Fruit fly (Drosophila melanogaster) whole organism: ENCODE measurements around the gene CG17207.

Source experiments
- CG8478 ChIP-seq: fragments of >200 bp; optimal IDR thresholded peaks from 2 replicates; lab custom pipeline; 2018; ENCODE audit warnings: inconsistent platforms
- Dll ChIP-seq: fragments of >200 bp; optimal IDR thresholded peaks from 2 replicates; lab custom pipeline; 2017
- EcR ChIP-seq, 2 experiments: fragments of >200 bp; optimal IDR thresholded peaks; 2 replicates each; lab custom pipeline; 2017; ENCODE audit warnings: missing biosample characterization in 2 of 2, missing genetic modification characterization in 2 of 2, missing genetic modification reagents in 2 of 2
- pan ChIP-seq: fragments of >200 bp; optimal IDR thresholded peaks from 2 replicates; lab custom pipeline; 2017
- psq ChIP-seq: fragments of >200 bp; optimal IDR thresholded peaks from 2 replicates; lab custom pipeline; 2017
- usp ChIP-seq: fragments of >200 bp; optimal IDR thresholded peaks from 2 replicates; lab custom pipeline; 2017; ENCODE audit warnings: missing biosample characterization, missing genetic modification characterization, mixed read lengths

CG17207 gene

DNA sequence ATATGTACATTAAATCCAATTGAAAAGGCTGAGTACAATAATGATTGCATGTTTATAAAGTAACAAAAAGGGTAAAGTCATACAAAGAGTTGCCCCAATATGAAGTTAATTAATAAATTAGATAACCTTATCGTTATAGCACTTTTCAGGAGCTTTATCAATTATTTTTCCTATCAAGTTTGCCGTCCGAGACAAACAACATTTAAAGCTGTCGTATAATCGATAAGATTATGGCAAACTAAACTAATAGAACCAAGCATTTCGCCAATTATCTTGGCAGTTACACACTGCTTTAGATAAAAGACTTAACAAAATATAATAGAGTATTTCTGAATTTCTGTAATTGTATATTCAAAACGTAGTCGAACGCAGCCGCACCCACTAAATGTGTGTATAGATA, 33.8 kb downstream of the CG17207 start:
- no peak for TF ChIP-seq psq (lab: Kevin White, UChicago)
- TF ChIP-seq CG8478 (lab: Kevin White, UChicago) = no peak
- TF ChIP-seq EcR (GFP tag; optimal IDR thresholded peaks at IDR 0.05; lab: Kevin White, UChicago) = no peak
- TF ChIP-seq pan = no peak
- no peak for TF ChIP-seq usp (GFP tag; lab: Kevin White, UChicago)
- TF ChIP-seq Dll (lab: Kevin White, UChicago) = no peak

DNA sequence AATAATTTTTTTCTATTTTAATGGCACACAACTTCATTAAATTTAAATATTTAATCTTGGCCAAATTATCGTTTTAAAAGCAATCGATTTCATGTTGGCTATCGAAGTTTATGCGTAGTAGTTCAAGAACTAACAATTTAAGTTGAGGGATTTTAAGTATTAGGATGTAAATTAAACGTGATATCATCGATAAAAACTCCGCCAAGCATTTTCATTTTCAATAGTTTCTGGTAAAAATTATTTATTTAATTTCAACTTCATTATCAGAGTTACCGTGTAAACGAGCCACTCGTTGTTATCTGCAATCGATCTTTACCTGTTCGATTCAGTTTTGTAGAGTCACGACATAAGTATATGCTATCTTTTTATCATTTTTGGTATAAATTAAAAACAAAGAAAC, 36.0 kb downstream of the CG17207 start:
- TF ChIP-seq psq (lab: Kevin White, UChicago) = no peak
- TF ChIP-seq usp (GFP tag; lab: Kevin White, UChicago) = no peak
- no peak for TF ChIP-seq Dll (lab: Kevin White, UChicago)
- no peak for TF ChIP-seq EcR (GFP tag; optimal IDR thresholded peaks at IDR 0.05; lab: Kevin White, UChicago)
- TF ChIP-seq pan = no peak
- no peak for TF ChIP-seq CG8478 (lab: Kevin White, UChicago)

DNA sequence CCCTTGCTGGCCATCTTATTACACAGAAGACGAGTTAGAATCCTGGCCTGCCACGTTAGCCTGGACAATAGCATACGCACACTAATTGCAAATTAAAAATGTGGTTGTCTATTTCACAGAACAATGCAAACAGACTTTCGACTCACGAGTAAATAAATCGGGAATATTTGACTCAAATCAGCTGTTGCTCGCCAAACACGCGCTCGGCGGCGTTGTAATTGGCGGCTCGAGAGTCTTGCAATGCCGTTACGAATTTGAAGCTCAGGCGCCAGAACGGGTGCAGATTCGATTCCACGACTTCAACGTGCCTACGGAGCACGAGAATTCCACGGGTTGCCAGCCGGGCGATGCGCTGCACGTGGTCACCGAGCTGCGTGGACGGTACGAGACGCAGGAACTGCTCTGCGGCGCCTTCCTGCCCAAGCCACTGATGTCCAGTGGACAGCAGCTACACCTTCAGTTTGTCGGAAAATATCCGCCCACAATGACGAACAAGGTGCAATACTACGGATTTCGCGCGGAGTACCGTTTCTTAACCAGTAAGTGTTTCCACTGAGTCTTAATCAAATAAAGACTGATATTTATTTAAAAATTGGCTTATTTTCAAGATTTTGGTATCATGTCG, 37.2 kb downstream of the CG17207 start, which contains the start of gene DNAlig3:
Gene DNAlig3 (minus strand): TSS at position 168 of the 625 bp plus-strand sequence.
- TF ChIP-seq psq (lab: Kevin White, UChicago) (no peak), usp (GFP tag; lab: Kevin White, UChicago) (no peak), Dll (lab: Kevin White, UChicago) (no peak), CG8478 (lab: Kevin White, UChicago) (no peak)

DNA sequence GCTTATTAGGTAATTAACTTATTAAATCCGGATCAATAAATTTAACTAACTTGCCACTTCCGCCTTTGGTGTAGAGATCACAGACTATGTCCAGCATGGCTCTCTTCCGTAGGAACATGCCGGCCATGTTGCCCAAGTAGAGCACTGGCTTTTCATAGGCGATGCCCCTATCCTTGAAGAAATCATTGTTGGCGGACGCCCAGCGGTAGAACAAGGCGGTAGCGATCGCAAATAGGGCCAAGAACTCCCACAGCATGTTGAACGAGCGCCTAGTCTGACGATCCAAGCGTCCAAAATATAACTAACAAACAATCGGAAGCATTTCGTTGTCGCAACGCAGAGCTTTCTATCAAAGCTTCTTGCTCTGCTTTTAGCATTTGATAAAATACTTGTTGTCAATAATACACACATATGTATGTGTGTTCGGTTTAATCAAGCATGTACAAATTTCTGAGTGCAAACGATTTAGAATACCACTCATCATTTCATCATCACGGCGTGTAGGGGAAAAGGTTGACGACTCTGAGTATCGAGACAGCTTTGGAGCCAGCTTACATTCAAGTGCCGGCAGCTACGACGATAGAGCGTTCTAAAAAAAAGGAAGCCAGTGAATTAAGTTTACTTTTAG, 40.2 kb downstream of the CG17207 start, which contains the start of gene Cyp9f3:
Gene Cyp9f3 (minus strand): TSS at position 310 of the 628 bp plus-strand sequence.
- TF ChIP-seq pan = no peak
- TF ChIP-seq Dll (lab: Kevin White, UChicago) = no peak
- TF ChIP-seq psq (lab: Kevin White, UChicago) = no peak
- TF ChIP-seq CG8478 (lab: Kevin White, UChicago) = no peak
- no peak for TF ChIP-seq EcR (GFP tag; optimal IDR thresholded peaks at IDR 0.05; lab: Kevin White, UChicago)
- no peak for TF ChIP-seq usp (GFP tag; lab: Kevin White, UChicago)

DNA sequence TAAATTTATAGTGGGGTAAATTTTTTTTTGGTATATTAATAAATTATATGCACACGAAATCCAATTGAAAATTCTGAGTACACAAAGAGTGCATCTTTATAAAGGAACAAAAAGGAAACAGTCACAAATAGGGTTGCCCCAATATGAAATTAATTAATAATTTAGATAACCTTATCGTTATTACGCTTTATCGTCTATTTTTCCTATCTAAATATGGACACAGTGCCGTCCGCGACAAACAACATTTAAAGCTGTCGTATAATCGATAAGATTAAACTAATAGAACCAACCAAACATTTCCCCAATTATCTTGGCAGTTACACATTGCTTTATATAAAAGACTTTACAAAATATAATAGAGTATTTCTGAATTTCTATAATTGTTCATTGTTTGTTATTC, 40.9 kb downstream of the CG17207 start:
- TF ChIP-seq EcR (GFP tag; optimal IDR thresholded peaks at IDR 0.05; lab: Kevin White, UChicago) = no peak
- TF ChIP-seq usp (GFP tag; lab: Kevin White, UChicago) = no peak
- no peak for TF ChIP-seq pan
- no peak for TF ChIP-seq Dll (lab: Kevin White, UChicago)
- no peak for TF ChIP-seq psq (lab: Kevin White, UChicago)
- no peak for TF ChIP-seq CG8478 (lab: Kevin White, UChicago)

DNA sequence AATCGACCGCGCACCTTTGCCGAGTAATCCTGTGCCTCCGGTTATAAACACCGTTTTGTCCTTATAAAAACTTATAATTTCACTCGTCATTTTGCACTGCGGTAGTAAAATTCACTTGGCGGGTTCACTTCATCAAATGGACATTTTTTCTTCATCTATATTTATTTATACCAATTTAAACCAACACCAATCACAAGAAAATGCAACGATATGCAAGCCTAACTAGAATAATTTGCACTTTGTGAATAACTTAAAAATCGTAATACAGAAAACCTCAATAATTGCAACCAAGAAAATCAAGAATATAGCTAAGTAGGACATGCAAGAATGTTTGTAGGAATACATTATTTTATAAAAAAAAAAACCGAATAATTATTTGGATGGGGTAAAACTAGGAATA, 43.1 kb downstream of the CG17207 start, which contains the start of the genes CG10096 and CG10097:
Gene CG10096 (minus strand): TSS at position 101 of the 400 bp plus-strand sequence.
Gene CG10097 (minus strand): TSS at position 101 of the 400 bp plus-strand sequence.
- no peak for TF ChIP-seq usp (GFP tag; lab: Kevin White, UChicago)
- no peak for TF ChIP-seq EcR (GFP tag; optimal IDR thresholded peaks at IDR 0.05; lab: Kevin White, UChicago)
- no peak for TF ChIP-seq pan
- TF ChIP-seq psq (lab: Kevin White, UChicago) = no peak
